Worm (Caenorhabditis elegans) whole organism, L2 larva: ENCODE data around the gene K09D9.3.

Experiments used
- Y55F3AM.14 ChIP-seq: fragments of 200-800 bp; sonication (Bioruptor generic); optimal IDR thresholded peaks from 2 replicates; lab custom pipeline; 2018; ENCODE audit warnings: mild to moderate bottlenecking, missing genetic modification characterization, missing compliant biosample characterization
- ZK546.5 ChIP-seq: sonication (generic microtip); optimal IDR thresholded peaks from 2 replicates; lab custom pipeline; 2017; ENCODE audit warnings: missing biosample characterization, missing genetic modification characterization
- ama-1 ChIP-seq: fragments of 150-350 bp; optimal IDR thresholded peaks from 2 replicates; lab custom pipeline; 2018; ENCODE audit warnings: inconsistent platforms
- blmp-1 ChIP-seq: sonication (generic microtip); optimal IDR thresholded peaks from 2 replicates; lab custom pipeline; 2017; ENCODE audit warnings: missing genetic modification characterization, mild to moderate bottlenecking, missing compliant biosample characterization, antibody characterized with exemption, moderate library complexity; ENCODE audit not compliant: insufficient read depth
- ceh-16 ChIP-seq: fragments of 150-350 bp; optimal IDR thresholded peaks from 2 replicates; lab custom pipeline; 2014; ENCODE audit warnings: missing biosample characterization, missing genetic modification characterization
- ceh-82 ChIP-seq: fragments of 150-350 bp; optimal IDR thresholded peaks from 2 replicates; lab custom pipeline; 2014; ENCODE audit warnings: missing biosample characterization, missing genetic modification characterization
- crh-2 ChIP-seq: sonication (generic microtip); optimal IDR thresholded peaks from 2 replicates; lab custom pipeline; 2017; ENCODE audit warnings: missing biosample characterization, missing genetic modification characterization
- egl-27 ChIP-seq: sonication (generic microtip); optimal IDR thresholded peaks from 3 replicates; lab custom pipeline; 2017; ENCODE audit warnings: missing biosample characterization, missing genetic modification reagents, missing genetic modification characterization
- elt-1 ChIP-seq: fragments of 150-350 bp; optimal IDR thresholded peaks from 2 replicates; lab custom pipeline; 2014; ENCODE audit warnings: missing biosample characterization, missing genetic modification characterization
- fos-1 ChIP-seq: fragments of 150-350 bp; optimal IDR thresholded peaks from 2 replicates; lab custom pipeline; 2014; ENCODE audit warnings: missing biosample characterization, missing genetic modification characterization
- lin-11 ChIP-seq: fragments of 150-350 bp; sonication (generic microtip); optimal IDR thresholded peaks from 2 replicates; lab custom pipeline; 2014; ENCODE audit warnings: missing biosample characterization, missing genetic modification characterization, inconsistent platforms, mixed read lengths
- lin-13 ChIP-seq: fragments of 150-350 bp; optimal IDR thresholded peaks from 2 replicates; lab custom pipeline; 2014; ENCODE audit warnings: missing biosample characterization, missing genetic modification reagents, missing genetic modification characterization
- lin-39 ChIP-seq: fragments of 150-350 bp; optimal IDR thresholded peaks from 2 replicates; lab custom pipeline; 2014; ENCODE audit warnings: missing biosample characterization, missing genetic modification reagents, missing genetic modification characterization
- lsy-2 ChIP-seq, 2 experiments: fragments of 150-350 bp in 1 of 2; sonication (generic microtip) in 1 of 2; optimal IDR thresholded peaks; 2 replicates each; lab custom pipeline; 2014 to 2017; ENCODE audit warnings: missing biosample characterization in 2 of 2, missing genetic modification characterization in 2 of 2
- mab-5 ChIP-seq: fragments of 150-350 bp; optimal IDR thresholded peaks from 2 replicates; lab custom pipeline; 2014; ENCODE audit warnings: missing biosample characterization, missing genetic modification characterization
- mdl-1 ChIP-seq, 2 experiments: fragments of 150-350 bp in 1 of 2; sonication (generic microtip) in 1 of 2; optimal IDR thresholded peaks; 2 replicates each; lab custom pipeline; 2017; ENCODE audit warnings: missing biosample characterization in 2 of 2, missing genetic modification characterization in 2 of 2
- nhr-10 ChIP-seq: sonication (generic microtip); optimal IDR thresholded peaks from 2 replicates; lab custom pipeline; 2017; ENCODE audit warnings: missing biosample characterization, missing genetic modification characterization
- nhr-12 ChIP-seq: fragments of 150-350 bp; optimal IDR thresholded peaks from 2 replicates; lab custom pipeline; 2014; ENCODE audit warnings: missing biosample characterization, missing genetic modification characterization
- nhr-129 ChIP-seq: fragments of 150-350 bp; optimal IDR thresholded peaks from 2 replicates; lab custom pipeline; 2014; ENCODE audit warnings: missing biosample characterization, missing genetic modification characterization
- nhr-21 ChIP-seq: fragments of 150-350 bp; optimal IDR thresholded peaks from 2 replicates; lab custom pipeline; 2014; ENCODE audit warnings: missing biosample characterization, missing genetic modification characterization
- nhr-23 ChIP-seq: fragments of 150-350 bp; optimal IDR thresholded peaks from 2 replicates; lab custom pipeline; 2014; ENCODE audit warnings: missing biosample characterization, missing genetic modification reagents, missing genetic modification characterization
- nhr-237 ChIP-seq: fragments of 150-350 bp; optimal IDR thresholded peaks from 2 replicates; lab custom pipeline; 2014; ENCODE audit warnings: missing biosample characterization, missing genetic modification characterization
- nhr-25 ChIP-seq: fragments of 150-350 bp; sonication (generic microtip); optimal IDR thresholded peaks from 3 replicates; lab custom pipeline; 2014; ENCODE audit warnings: missing biosample characterization, missing genetic modification characterization
- nhr-6 ChIP-seq: fragments of 150-350 bp; optimal IDR thresholded peaks from 2 replicates; lab custom pipeline; 2014; ENCODE audit warnings: missing biosample characterization, missing genetic modification characterization
- peb-1 ChIP-seq: fragments of 150-350 bp; optimal IDR thresholded peaks from 2 replicates; lab custom pipeline; 2014; ENCODE audit warnings: missing biosample characterization, missing genetic modification characterization
- sem-4 ChIP-seq: fragments of 150-350 bp; optimal IDR thresholded peaks from 2 replicates; lab custom pipeline; 2014; ENCODE audit warnings: missing biosample characterization, missing genetic modification reagents, missing genetic modification characterization
- skn-1 ChIP-seq: sonication (generic microtip); optimal IDR thresholded peaks from 2 replicates; lab custom pipeline; 2017; ENCODE audit warnings: missing biosample characterization, missing genetic modification characterization
- sma-3 ChIP-seq: sonication (generic microtip); optimal IDR thresholded peaks from 2 replicates; lab custom pipeline; 2016; ENCODE audit warnings: missing genetic modification reagents, missing genetic modification characterization, missing compliant biosample characterization
- sma-9 ChIP-seq, 2 experiments: fragments of 150-350 bp in 1 of 2; sonication (generic microtip) in 1 of 2; optimal IDR thresholded peaks; 2 replicates each; lab custom pipeline; 2014 to 2016; ENCODE audit warnings: missing genetic modification characterization in 2 of 2, mild to moderate bottlenecking in 1 of 2, missing biosample characterization in 1 of 2, missing compliant biosample characterization in 1 of 2, missing genetic modification reagents in 1 of 2, moderate library complexity in 1 of 2
- snpc-4 ChIP-seq: fragments of 150-350 bp; optimal IDR thresholded peaks from 2 replicates; lab custom pipeline; 2014; ENCODE audit warnings: missing biosample characterization, missing genetic modification characterization
- unc-55 ChIP-seq: fragments of 150-350 bp; sonication (generic microtip); optimal IDR thresholded peaks from 3 replicates; lab custom pipeline; 2014; ENCODE audit warnings: missing biosample characterization, missing genetic modification reagents, missing genetic modification characterization
- unc-62 ChIP-seq: fragments of 150-350 bp; optimal IDR thresholded peaks from 2 replicates; lab custom pipeline; 2014; ENCODE audit warnings: missing biosample characterization, missing genetic modification reagents, missing genetic modification characterization
- zag-1 ChIP-seq: fragments of 150-350 bp; optimal IDR thresholded peaks from 2 replicates; lab custom pipeline; 2014; ENCODE audit warnings: missing biosample characterization, missing genetic modification characterization
- ztf-11 ChIP-seq: sonication (generic microtip); optimal IDR thresholded peaks from 2 replicates; lab custom pipeline; 2017; ENCODE audit warnings: missing biosample characterization, missing genetic modification characterization
- ztf-4 ChIP-seq: fragments of 150-350 bp; optimal IDR thresholded peaks from 2 replicates; lab custom pipeline; 2014; ENCODE audit warnings: missing biosample characterization, missing genetic modification characterization

The K09D9.3 gene

ce11 chrV:3981680-3982079 lies 37.6 kb upstream of the K09D9.3 start, which contains the start of gene nlp-30:
TSS of gene nlp-30 (plus strand) at chrV:3981980.
- TF ChIP-seq snpc-4 (tag; lab: Kevin White, UChicago) (no peak), mdl-1 (tag; optimal IDR thresholded peaks at IDR 0.05; lab: Kevin White, UChicago) (no peak), egl-27 (no peak), nhr-6 (tag; lab: Kevin White, UChicago) (no peak), ceh-16 (tag; lab: Kevin White, UChicago) (no peak), ztf-4 (tag; lab: Kevin White, UChicago) (no peak), ama-1 (lab: Kevin White, UChicago) (no peak), mab-5 (tag; lab: Kevin White, UChicago) (no peak), lin-11 (no peak), nhr-21 (no peak), crh-2 (tag; lab: Kevin White, UChicago) (no peak), ZK546.5 (no peak), nhr-237 (tag; lab: Kevin White, UChicago) (no peak), lin-39 (no peak), nhr-12 (tag; lab: Kevin White, UChicago) (no peak)

- TF ChIP-seq mab-5 (tag; lab: Kevin White, UChicago) (no peak), sma-9 (GFP tag; optimal IDR thresholded peaks at IDR 0.05; lab: Kevin White, UChicago) (peak; percentile 63), sma-9 (tag; optimal IDR thresholded peaks at IDR 0.05; lab: Kevin White, UChicago) (no peak), ceh-82 (tag; lab: Kevin White, UChicago) (no peak), nhr-6 (tag; lab: Kevin White, UChicago) (no peak), zag-1 (no peak), nhr-23 (no peak), lin-13 (no peak), snpc-4 (tag; lab: Kevin White, UChicago) (no peak), nhr-25 (tag; lab: Kevin White, UChicago) (peak; percentile 77), sma-3 (GFP tag; lab: Kevin White, UChicago) (peak; percentile 79), peb-1 (tag; lab: Kevin White, UChicago) (no peak), blmp-1 (tag; lab: Kevin White, UChicago) (peak; percentile 50), mdl-1 (tag; optimal IDR thresholded peaks at IDR 0.05; lab: Kevin White, UChicago) (no peak), sem-4 (tag; lab: Kevin White, UChicago) (no peak), elt-1 (tag; lab: Kevin White, UChicago) (no peak), crh-2 (tag; lab: Kevin White, UChicago) (peak; percentile 49), nhr-21 (peak; percentile 59), unc-62 (no peak), ztf-11 (no peak)
These were observed 35.1 kb upstream of the K09D9.3 start, which contains the start of gene nlp-29 for ce11 chrV:3984178-3984577. TSS of gene nlp-29 (plus strand) at chrV:3984425.

- no peak for TF ChIP-seq ztf-4 (tag; lab: Kevin White, UChicago)
- TF ChIP-seq egl-27: no peak
- no peak for TF ChIP-seq snpc-4 (tag; lab: Kevin White, UChicago)
- TF ChIP-seq fos-1 (tag; lab: Kevin White, UChicago): no peak
- TF ChIP-seq lsy-2 (tag; optimal IDR thresholded peaks at IDR 0.05; lab: Kevin White, UChicago): no peak
- TF ChIP-seq ceh-16 (tag; lab: Kevin White, UChicago): no peak
- TF ChIP-seq Y55F3AM.14 (GFP tag; lab: Kevin White, UChicago): no peak
- no peak for TF ChIP-seq nhr-23
- TF ChIP-seq blmp-1 (tag; lab: Kevin White, UChicago): peak; percentile 54
- no peak for TF ChIP-seq skn-1
- TF ChIP-seq sma-9 (GFP tag; optimal IDR thresholded peaks at IDR 0.05; lab: Kevin White, UChicago): peak; percentile 72
- TF ChIP-seq sma-9 (tag; optimal IDR thresholded peaks at IDR 0.05; lab: Kevin White, UChicago): no peak
- TF ChIP-seq nhr-10: no peak
- peak; percentile 42 for TF ChIP-seq nhr-25 (tag; lab: Kevin White, UChicago)
These were observed 34.2 kb upstream of the K09D9.3 start for ce11 chrV:3985104-3985503.

ce11 chrV:3987616-3988015 lies 31.7 kb upstream of the K09D9.3 start, which contains the start of gene nlp-28:
TSS of gene nlp-28 (plus strand) at chrV:3987900.
- TF ChIP-seq sma-9 (GFP tag; optimal IDR thresholded peaks at IDR 0.05; lab: Kevin White, UChicago) (peak; percentile 5), sma-9 (tag; optimal IDR thresholded peaks at IDR 0.05; lab: Kevin White, UChicago) (no peak), unc-55 (GFP tag; lab: Kevin White, UChicago) (no peak), ZK546.5 (no peak), sma-3 (GFP tag; lab: Kevin White, UChicago) (no peak), nhr-129 (tag; lab: Kevin White, UChicago) (no peak)
